Fruit fly (Drosophila melanogaster) whole organism, embryonic: Measurements from ENCODE around the gene CG9467.

Experiments used
- Abd-B ChIP-seq: fragments of 200-800 bp; sonication (Bioruptor generic); optimal IDR thresholded peaks from 2 replicates; lab custom pipeline; 2018; ENCODE audit warnings: missing biosample characterization, mild to moderate bottlenecking, missing genetic modification characterization, moderate library complexity
- Ada2b ChIP-seq: fragments of 200-800 bp; sonication (Bioruptor generic); IDR thresholded peaks from 2 replicates; pipeline ENCODE4 v1.3.6; 2022; ENCODE audit warnings: missing biosample characterization, missing genetic modification characterization
- CG12942 ChIP-seq: fragments of 200-800 bp; sonication (Bioruptor generic); optimal IDR thresholded peaks from 3 replicates; lab custom pipeline; 2016; ENCODE audit warnings: missing biosample characterization, missing genetic modification characterization
- CG13424 ChIP-seq: fragments of 200-800 bp; sonication (Bioruptor generic); optimal IDR thresholded peaks from 2 replicates; lab custom pipeline; 2019; ENCODE audit warnings: missing biosample characterization, mild to moderate bottlenecking, missing genetic modification characterization, moderate library complexity
- CG13624 ChIP-seq: fragments of 200-800 bp; sonication (Bioruptor generic); optimal IDR thresholded peaks from 2 replicates; lab custom pipeline; 2016; ENCODE audit warnings: missing biosample characterization, missing genetic modification characterization
- CG13894 ChIP-seq: fragments of 200-800 bp; sonication (Bioruptor generic); optimal IDR thresholded peaks from 3 replicates; lab custom pipeline; 2018; ENCODE audit warnings: missing biosample characterization, mild to moderate bottlenecking, missing genetic modification characterization, moderate library complexity
- CG14014 ChIP-seq: fragments of 200-800 bp; sonication (Bioruptor generic); IDR thresholded peaks from 2 replicates; pipeline ENCODE4 v1.3.6; 2022; ENCODE audit warnings: missing biosample characterization, missing genetic modification characterization
- CG14860 ChIP-seq: fragments of 200-800 bp; sonication (Bioruptor generic); IDR thresholded peaks from 3 replicates; pipeline ENCODE4 v1.3.6; 2022; ENCODE audit warnings: missing biosample characterization, missing genetic modification characterization; ENCODE audit not compliant: partially characterized antibody
- CG15479 ChIP-seq: fragments of 200-800 bp; sonication (Bioruptor generic); optimal IDR thresholded peaks from 3 replicates; lab custom pipeline; 2019; ENCODE audit warnings: missing biosample characterization, mild to moderate bottlenecking, missing genetic modification characterization, moderate library complexity
- CG16779 ChIP-seq: fragments of 200-800 bp; sonication (Bioruptor generic); IDR thresholded peaks from 2 replicates; pipeline ENCODE4 v1.3.6; 2022; ENCODE audit warnings: missing biosample characterization, missing genetic modification characterization
- CG17385 ChIP-seq: fragments of 200-800 bp; sonication (Bioruptor generic); optimal IDR thresholded peaks from 3 replicates; lab custom pipeline; 2018; ENCODE audit warnings: missing biosample characterization, mild to moderate bottlenecking, missing genetic modification characterization
- CG2199 ChIP-seq: fragments of 200-800 bp; sonication (Bioruptor generic); IDR thresholded peaks from 3 replicates; pipeline ENCODE4 v1.3.6; 2022; ENCODE audit warnings: missing biosample characterization, missing genetic modification characterization
- CG3847 ChIP-seq: fragments of 200-800 bp; sonication (Bioruptor generic); IDR thresholded peaks from 2 replicates; pipeline ENCODE4 v1.3.6; 2022; ENCODE audit warnings: missing biosample characterization, missing genetic modification characterization
- CG4424 ChIP-seq: fragments of 200-800 bp; sonication (Bioruptor generic); optimal IDR thresholded peaks from 3 replicates; lab custom pipeline; 2016; ENCODE audit warnings: missing biosample characterization, missing genetic modification characterization
- CG4854 ChIP-seq: fragments of 200-800 bp; sonication (Bioruptor generic); optimal IDR thresholded peaks from 2 replicates; lab custom pipeline; 2016; ENCODE audit warnings: missing biosample characterization, missing genetic modification characterization, inconsistent platforms
- CG5245 ChIP-seq: fragments of 200-800 bp; sonication (Bioruptor generic); optimal IDR thresholded peaks from 3 replicates; lab custom pipeline; 2016; ENCODE audit warnings: missing biosample characterization, missing genetic modification characterization
- CG6765 ChIP-seq: fragments of 200-800 bp; sonication (Bioruptor generic); optimal IDR thresholded peaks from 3 replicates; lab custom pipeline; 2017; ENCODE audit warnings: missing biosample characterization, mild to moderate bottlenecking, missing genetic modification characterization
- CG7556 ChIP-seq: fragments of 200-800 bp; sonication (Bioruptor generic); optimal IDR thresholded peaks from 2 replicates; lab custom pipeline; 2017; ENCODE audit warnings: missing biosample characterization, mild to moderate bottlenecking, missing genetic modification characterization
- CG9437 ChIP-seq: fragments of 200-800 bp; sonication (Bioruptor generic); optimal IDR thresholded peaks from 2 replicates; lab custom pipeline; 2018; ENCODE audit warnings: missing biosample characterization, mild to moderate bottlenecking, missing genetic modification characterization
- CG9817 ChIP-seq: fragments of 200-800 bp; sonication (Bioruptor generic); optimal IDR thresholded peaks from 2 replicates; lab custom pipeline; 2018; ENCODE audit warnings: missing biosample characterization, mild to moderate bottlenecking, missing genetic modification characterization, moderate library complexity
- Drgx ChIP-seq: fragments of 200-800 bp; sonication (Bioruptor generic); IDR thresholded peaks from 2 replicates; pipeline ENCODE4 v1.3.6; 2022; ENCODE audit warnings: missing biosample characterization, missing genetic modification characterization
- Fer3 ChIP-seq: fragments of 200-800 bp; sonication (Bioruptor generic); optimal IDR thresholded peaks from 2 replicates; lab custom pipeline; 2018; ENCODE audit warnings: missing biosample characterization, mild to moderate bottlenecking, missing genetic modification characterization, moderate library complexity
- HLH3B ChIP-seq: fragments of 200-800 bp; sonication (Bioruptor generic); IDR thresholded peaks from 2 replicates; pipeline ENCODE4 v1.3.6; 2022; ENCODE audit warnings: missing biosample characterization, missing genetic modification characterization
- Med ChIP-seq: fragments of 200-800 bp; sonication (Bioruptor generic); peaks from one replicate; lab custom pipeline; 2016; ENCODE audit warnings: missing biosample characterization, missing genetic modification characterization, mild to moderate bottlenecking, inconsistent platforms, moderate library complexity
- Mes4 ChIP-seq: fragments of 200-800 bp; sonication (Bioruptor generic); optimal IDR thresholded peaks from 2 replicates; lab custom pipeline; 2016; ENCODE audit warnings: missing biosample characterization, missing genetic modification characterization
- NC2β ChIP-seq: fragments of 200-800 bp; sonication (Bioruptor generic); optimal IDR thresholded peaks from 2 replicates; lab custom pipeline; 2016; ENCODE audit warnings: missing biosample characterization, missing genetic modification characterization
- Oaz ChIP-seq: fragments of 200-800 bp; sonication (Bioruptor generic); IDR thresholded peaks from 2 replicates; pipeline ENCODE4 v1.3.6; 2022; ENCODE audit warnings: missing biosample characterization, missing genetic modification characterization
- Opbp ChIP-seq: fragments of 200-800 bp; sonication (Bioruptor generic); IDR thresholded peaks from 3 replicates; pipeline ENCODE4 v1.3.6; 2022; ENCODE audit warnings: missing biosample characterization, missing genetic modification characterization; ENCODE audit not compliant: partially characterized antibody
- PHDP ChIP-seq: fragments of 200-800 bp; sonication (Bioruptor generic); optimal IDR thresholded peaks from 3 replicates; lab custom pipeline; 2018; ENCODE audit warnings: missing biosample characterization, mild to moderate bottlenecking, missing genetic modification characterization, moderate library complexity
- Side ChIP-seq: fragments of 200-800 bp; sonication (Bioruptor generic); optimal IDR thresholded peaks from 2 replicates; lab custom pipeline; 2016; ENCODE audit warnings: missing biosample characterization, missing genetic modification characterization
- Sin3A ChIP-seq: fragments of >200 bp; optimal IDR thresholded peaks from 2 replicates; lab custom pipeline; 2018
- YL-1 ChIP-seq: fragments of 200-800 bp; sonication (Bioruptor generic); optimal IDR thresholded peaks from 3 replicates; lab custom pipeline; 2017; ENCODE audit warnings: missing biosample characterization, mild to moderate bottlenecking, missing genetic modification characterization
- bab2 ChIP-seq: fragments of 200-800 bp; sonication (Bioruptor generic); optimal IDR thresholded peaks from 2 replicates; lab custom pipeline; 2016; ENCODE audit warnings: missing biosample characterization, missing genetic modification characterization
- da ChIP-seq: fragments of 200-800 bp; sonication (Bioruptor generic); optimal IDR thresholded peaks from 2 replicates; lab custom pipeline; 2016; ENCODE audit warnings: missing biosample characterization, missing genetic modification characterization
- disco-r ChIP-seq: fragments of 200-800 bp; sonication (Bioruptor generic); optimal IDR thresholded peaks from 2 replicates; lab custom pipeline; 2016; ENCODE audit warnings: missing biosample characterization, missing genetic modification characterization
- dmrt11E ChIP-seq: fragments of 200-800 bp; sonication (Bioruptor generic); optimal IDR thresholded peaks from 3 replicates; lab custom pipeline; 2018; ENCODE audit warnings: missing biosample characterization, mild to moderate bottlenecking, missing genetic modification characterization, moderate library complexity
- exex ChIP-seq: fragments of 200-800 bp; sonication (Bioruptor generic); optimal IDR thresholded peaks from 4 replicates; lab custom pipeline; 2018; ENCODE audit warnings: missing biosample characterization, mild to moderate bottlenecking, missing genetic modification characterization, moderate library complexity
- ftz-f1 ChIP-seq: fragments of 200-800 bp; sonication (Bioruptor generic); optimal IDR thresholded peaks from 2 replicates; lab custom pipeline; 2016; ENCODE audit warnings: missing biosample characterization, missing genetic modification characterization
- hbn ChIP-seq: fragments of 200-800 bp; sonication (Bioruptor generic); IDR thresholded peaks from 2 replicates; pipeline ENCODE4 v1.3.6; 2022; ENCODE audit warnings: missing biosample characterization, missing genetic modification characterization; ENCODE audit not compliant: partially characterized antibody
- her ChIP-seq: fragments of 200-800 bp; sonication (Bioruptor generic); optimal IDR thresholded peaks from 2 replicates; lab custom pipeline; 2016; ENCODE audit warnings: missing biosample characterization, missing genetic modification characterization
- knrl ChIP-seq: fragments of 200-800 bp; sonication (Bioruptor generic); IDR thresholded peaks from 3 replicates; pipeline ENCODE4 v1.3.6; 2022; ENCODE audit warnings: missing biosample characterization, missing genetic modification characterization; ENCODE audit not compliant: partially characterized antibody
- lbe ChIP-seq: fragments of 200-800 bp; sonication (Bioruptor generic); optimal IDR thresholded peaks from 2 replicates; lab custom pipeline; 2016; ENCODE audit warnings: missing biosample characterization, mild to moderate bottlenecking, missing genetic modification characterization
- peb ChIP-seq: fragments of 200-800 bp; sonication (Bioruptor generic); IDR thresholded peaks from 2 replicates; pipeline ENCODE4 v1.3.6; 2022; ENCODE audit warnings: missing biosample characterization, missing genetic modification characterization
- sens-2 ChIP-seq: fragments of 200-800 bp; sonication (Bioruptor generic); IDR thresholded peaks from 2 replicates; pipeline ENCODE4 v1.3.6; 2022; ENCODE audit warnings: missing biosample characterization, missing genetic modification characterization
- seq ChIP-seq: fragments of 200-800 bp; sonication (Bioruptor generic); IDR thresholded peaks from 2 replicates; pipeline ENCODE4 v1.3.6; 2022; ENCODE audit warnings: missing biosample characterization, missing genetic modification characterization
- slou ChIP-seq: fragments of 200-800 bp; sonication (Bioruptor generic); optimal IDR thresholded peaks from 3 replicates; lab custom pipeline; 2016; ENCODE audit warnings: missing biosample characterization, missing genetic modification characterization
- sna ChIP-seq: fragments of 200-800 bp; sonication (Bioruptor generic); IDR thresholded peaks from 2 replicates; pipeline ENCODE4 v1.3.6; 2022; ENCODE audit warnings: missing biosample characterization, missing genetic modification characterization; ENCODE audit not compliant: partially characterized antibody
- sug ChIP-seq: fragments of 200-800 bp; optimal IDR thresholded peaks from 2 replicates; lab custom pipeline; 2019; ENCODE audit warnings: missing biosample characterization, mild to moderate bottlenecking, missing genetic modification characterization, moderate library complexity
- trh ChIP-seq: fragments of 200-800 bp; sonication (Bioruptor generic); optimal IDR thresholded peaks from 2 replicates; lab custom pipeline; 2016; ENCODE audit warnings: missing biosample characterization, missing genetic modification characterization
- unpg ChIP-seq: fragments of 200-800 bp; sonication (Bioruptor generic); optimal IDR thresholded peaks from 3 replicates; lab custom pipeline; 2018; ENCODE audit warnings: missing biosample characterization, mild to moderate bottlenecking, missing genetic modification characterization, moderate library complexity
- usp ChIP-seq: fragments of >200 bp; optimal IDR thresholded peaks from 2 replicates; lab custom pipeline; 2017; ENCODE audit warnings: missing biosample characterization, missing genetic modification characterization

The CG9467 gene

dm6 chr3R:9771519-9771972 is 29.3 kb downstream of the CG9467 start, which contains the start of gene CG9471 (continued):
- TF ChIP-seq Fer3 (peak; percentile 94), Med (peak; percentile 96), her (GFP tag; lab: Kevin White, UChicago) (peak; percentile 81), CG14014 (GFP tag; lab: Robert Waterston, UW) (peak; percentile 93), CG16779 (GFP tag; lab: Robert Waterston, UW) (peak; percentile 90), CG9437 (GFP tag; lab: Kevin White, UChicago) (peak; percentile 82), slou (peak; percentile 91), CG17385 (GFP tag; lab: Kevin White, UChicago) (peak; percentile 91), CG13624 (GFP tag; lab: Kevin White, UChicago) (peak; percentile 90), CG4854 (GFP tag; lab: Kevin White, UChicago) (peak; percentile 88), HLH3B (GFP tag; lab: Robert Waterston, UW) (peak; percentile 94), CG15479 (GFP tag; lab: Kevin White, UChicago) (no peak), trh (peak; percentile 69), CG14860 (GFP tag; lab: Robert Waterston, UW) (no peak), CG9817 (tag; lab: Kevin White, UChicago) (peak; percentile 92), sug (tag; lab: Kevin White, UChicago) (peak; percentile 91), unpg (peak; percentile 94), Sin3A (lab: Kevin White, UChicago) (no peak), hbn (GFP tag; lab: Robert Waterston, UW) (no peak), lbe (GFP tag; lab: Kevin White, UChicago) (peak; percentile 96), CG4424 (GFP tag; lab: Kevin White, UChicago) (peak; percentile 91), CG12942 (GFP tag; lab: Kevin White, UChicago) (peak; percentile 88), seq (GFP tag; lab: Robert Waterston, UW) (peak; percentile 92), Drgx (GFP tag; lab: Robert Waterston, UW) (peak; percentile 94), CG13424 (tag; lab: Kevin White, UChicago) (peak; percentile 90), ftz-f1 (peak; percentile 29), CG5245 (peak; percentile 77), CG6765 (peak; percentile 88), peb (GFP tag; lab: Robert Waterston, UW) (peak; percentile 88), CG3847 (GFP tag; lab: Robert Waterston, UW) (peak; percentile 89), Oaz (peak; percentile 80), sna (GFP tag; lab: Robert Waterston, UW) (no peak), Opbp (GFP tag; lab: Robert Waterston, UW) (no peak), sens-2 (peak; percentile 85), Ada2b (GFP tag; lab: Robert Waterston, UW) (peak; percentile 93), da (GFP tag; lab: Kevin White, UChicago) (peak; percentile 61), dmrt11E (tag; lab: Kevin White, UChicago) (peak; percentile 83), bab2 (GFP tag; lab: Kevin White, UChicago) (peak; percentile 87), CG13894 (tag; lab: Kevin White, UChicago) (peak; percentile 87), CG7556 (peak; percentile 90), CG2199 (GFP tag; lab: Robert Waterston, UW) (0 out of 3 replicates have a peak, but pooled peaks have one; percentile 52), Mes4 (GFP tag; lab: Kevin White, UChicago) (peak; percentile 83), PHDP (peak; percentile 95), Abd-B (peak; percentile 90), NC2β (GFP tag; lab: Kevin White, UChicago) (peak; percentile 89), usp (GFP tag; lab: Kevin White, UChicago) (no peak), disco-r (GFP tag; lab: Kevin White, UChicago) (peak; percentile 43), knrl (GFP tag; lab: Robert Waterston, UW) (no peak), exex (tag; lab: Kevin White, UChicago) (peak; percentile 92), YL-1 (GFP tag; lab: Kevin White, UChicago) (peak; percentile 63), Side (peak; percentile 88)
